Fruit fly (Drosophila melanogaster) whole organism, embryonic: ENCODE measurements around the gene upSET.

Experiments used
- Asciz ChIP-seq: fragments of 200-800 bp; sonication (Bioruptor generic); optimal IDR thresholded peaks from 2 replicates; lab custom pipeline; 2017; ENCODE audit warnings: missing biosample characterization, mild to moderate bottlenecking, missing genetic modification characterization, missing genetic modification reagents
- CG12071 ChIP-seq: fragments of 200-800 bp; sonication (Bioruptor generic); optimal IDR thresholded peaks from 3 replicates; lab custom pipeline; 2018; ENCODE audit warnings: missing biosample characterization, mild to moderate bottlenecking, missing genetic modification characterization
- CG13775 ChIP-seq: fragments of 200-800 bp; sonication (Bioruptor generic); optimal IDR thresholded peaks from 3 replicates; lab custom pipeline; 2017; ENCODE audit warnings: missing biosample characterization, mild to moderate bottlenecking, missing genetic modification characterization
- CG14710 ChIP-seq: fragments of 200-800 bp; sonication (Bioruptor generic); optimal IDR thresholded peaks from 3 replicates; lab custom pipeline; 2019; ENCODE audit warnings: missing biosample characterization, mild to moderate bottlenecking, missing genetic modification characterization, moderate library complexity
- CG15601 ChIP-seq: fragments of 200-800 bp; sonication (Bioruptor generic); optimal IDR thresholded peaks from 3 replicates; lab custom pipeline; 2019; ENCODE audit warnings: missing biosample characterization, mild to moderate bottlenecking, missing genetic modification characterization, moderate library complexity
- CG17359 ChIP-seq: fragments of 200-800 bp; sonication (Bioruptor generic); optimal IDR thresholded peaks from 3 replicates; lab custom pipeline; 2018; ENCODE audit warnings: missing biosample characterization, mild to moderate bottlenecking, missing genetic modification characterization, moderate library complexity
- CG18619 ChIP-seq: fragments of 200-800 bp; sonication (Bioruptor generic); optimal IDR thresholded peaks from 3 replicates; lab custom pipeline; 2017; ENCODE audit warnings: missing biosample characterization, mild to moderate bottlenecking, missing genetic modification characterization
- CG2199 ChIP-seq: fragments of 200-800 bp; sonication (Bioruptor generic); IDR thresholded peaks from 3 replicates; pipeline ENCODE4 v1.3.6; 2022; ENCODE audit warnings: missing biosample characterization, missing genetic modification characterization
- CG31365 ChIP-seq: fragments of 200-800 bp; sonication (Bioruptor generic); optimal IDR thresholded peaks from 2 replicates; lab custom pipeline; 2018; ENCODE audit warnings: missing biosample characterization, mild to moderate bottlenecking, missing genetic modification characterization
- CG3281 ChIP-seq: fragments of 200-800 bp; sonication (Bioruptor generic); optimal IDR thresholded peaks from 3 replicates; lab custom pipeline; 2017; ENCODE audit warnings: missing biosample characterization, mild to moderate bottlenecking, missing genetic modification characterization
- CG5245 ChIP-seq: fragments of 200-800 bp; sonication (Bioruptor generic); optimal IDR thresholded peaks from 3 replicates; lab custom pipeline; 2016; ENCODE audit warnings: missing biosample characterization, missing genetic modification characterization
- CG6175 ChIP-seq: fragments of 200-800 bp; sonication (Bioruptor generic); IDR thresholded peaks from 3 replicates; pipeline ENCODE4 v1.3.6; 2022; ENCODE audit warnings: missing biosample characterization, missing genetic modification characterization
- CG6654 ChIP-seq: fragments of 200-800 bp; sonication (Bioruptor generic); optimal IDR thresholded peaks from 2 replicates; lab custom pipeline; 2017; ENCODE audit warnings: missing biosample characterization, mild to moderate bottlenecking, missing genetic modification characterization
- CG7271 ChIP-seq: fragments of 200-800 bp; sonication (Bioruptor generic); optimal IDR thresholded peaks from 2 replicates; lab custom pipeline; 2018; ENCODE audit warnings: missing biosample characterization, mild to moderate bottlenecking, missing genetic modification characterization, moderate library complexity
- CG7556 ChIP-seq: fragments of 200-800 bp; sonication (Bioruptor generic); optimal IDR thresholded peaks from 2 replicates; lab custom pipeline; 2017; ENCODE audit warnings: missing biosample characterization, mild to moderate bottlenecking, missing genetic modification characterization
- CG7839 ChIP-seq: fragments of 200-800 bp; sonication (Bioruptor generic); optimal IDR thresholded peaks from 3 replicates; lab custom pipeline; 2018; ENCODE audit warnings: missing biosample characterization, mild to moderate bottlenecking, missing genetic modification characterization, moderate library complexity
- D19A ChIP-seq: fragments of 200-800 bp; optimal IDR thresholded peaks from 3 replicates; lab custom pipeline; 2019; ENCODE audit warnings: missing biosample characterization, mild to moderate bottlenecking, missing genetic modification characterization, moderate library complexity
- Dll ChIP-seq: fragments of 200-800 bp; sonication (Bioruptor generic); IDR thresholded peaks from 4 replicates; pipeline ENCODE4 v1.3.6; 2022; ENCODE audit warnings: missing biosample characterization, missing genetic modification characterization; ENCODE audit not compliant: partially characterized antibody
- Doc3 ChIP-seq: fragments of 200-800 bp; sonication (Bioruptor generic); IDR thresholded peaks from 3 replicates; pipeline ENCODE4 v1.3.6; 2022; ENCODE audit warnings: missing biosample characterization, missing genetic modification characterization; ENCODE audit not compliant: partially characterized antibody
- Dref ChIP-seq: fragments of 200-800 bp; sonication (Bioruptor generic); IDR thresholded peaks from 2 replicates; pipeline ENCODE4 v1.3.6; 2022; ENCODE audit warnings: missing biosample characterization, missing genetic modification characterization
- Ets65A ChIP-seq: fragments of 200-800 bp; sonication (Bioruptor generic); peaks from one replicate; lab custom pipeline; 2016; ENCODE audit warnings: missing biosample characterization, missing genetic modification characterization
- HLH4C ChIP-seq: fragments of 200-800 bp; sonication (Bioruptor generic); IDR thresholded peaks from 3 replicates; pipeline ENCODE4 v1.3.6; 2022; ENCODE audit warnings: missing biosample characterization, missing genetic modification characterization; ENCODE audit not compliant: partially characterized antibody
- Hmr ChIP-seq: fragments of 200-800 bp; sonication (Bioruptor generic); optimal IDR thresholded peaks from 3 replicates; lab custom pipeline; 2017; ENCODE audit warnings: mild to moderate bottlenecking, missing biosample characterization, missing genetic modification reagents, missing genetic modification characterization
- Hr51 ChIP-seq, 2 experiments: fragments of 200-800 bp; sonication (Bioruptor generic); optimal IDR thresholded peaks; 2 replicates in 1 of 2; 3 replicates in 1 of 2; lab custom pipeline; 2016 to 2018; ENCODE audit warnings: missing biosample characterization in 2 of 2, missing genetic modification characterization in 2 of 2, mild to moderate bottlenecking in 1 of 2, moderate library complexity in 1 of 2
- Hsf ChIP-seq: fragments of 200-800 bp; sonication (Bioruptor generic); optimal IDR thresholded peaks from 3 replicates; lab custom pipeline; 2016; ENCODE audit warnings: missing biosample characterization, missing genetic modification characterization
- Max ChIP-seq: fragments of 200-800 bp; sonication (Bioruptor generic); optimal IDR thresholded peaks from 2 replicates; lab custom pipeline; 2016; ENCODE audit warnings: missing biosample characterization, mild to moderate bottlenecking, missing genetic modification characterization
- Meics ChIP-seq: fragments of 200-800 bp; sonication (Bioruptor generic); optimal IDR thresholded peaks from 2 replicates; lab custom pipeline; 2017; ENCODE audit warnings: missing biosample characterization, mild to moderate bottlenecking, missing genetic modification characterization
- Oli ChIP-seq: fragments of 200-800 bp; sonication (Bioruptor generic); optimal IDR thresholded peaks from 2 replicates; lab custom pipeline; 2018; ENCODE audit warnings: missing biosample characterization, mild to moderate bottlenecking, missing genetic modification characterization, moderate library complexity
- Pdp1 ChIP-seq, 2 experiments: fragments of 200-800 bp; sonication (Bioruptor generic); optimal IDR thresholded peaks; 3 replicates each; lab custom pipeline; 2016; ENCODE audit warnings: missing biosample characterization in 2 of 2, missing genetic modification characterization in 2 of 2, mild to moderate bottlenecking in 1 of 2, moderate library complexity in 1 of 2
- Rfx ChIP-seq: fragments of 200-800 bp; sonication (Bioruptor generic); IDR thresholded peaks from 2 replicates; pipeline ENCODE4 v1.3.6; 2022; ENCODE audit warnings: missing biosample characterization, missing genetic modification characterization
- ac ChIP-seq: fragments of 200-800 bp; sonication (Bioruptor generic); optimal IDR thresholded peaks from 3 replicates; lab custom pipeline; 2017; ENCODE audit warnings: missing biosample characterization, mild to moderate bottlenecking, missing genetic modification characterization
- ci ChIP-seq: fragments of 200-800 bp; sonication (Bioruptor generic); IDR thresholded peaks from 3 replicates; pipeline ENCODE4 v1.3.6; 2022; ENCODE audit warnings: missing biosample characterization, missing genetic modification characterization
- dysf ChIP-seq: fragments of 200-800 bp; sonication (Bioruptor generic); IDR thresholded peaks from 3 replicates; pipeline ENCODE4 v1.3.6; 2022; ENCODE audit warnings: missing biosample characterization, missing genetic modification characterization
- en ChIP-seq: fragments of 200-800 bp; sonication (Bioruptor generic); optimal IDR thresholded peaks from 2 replicates; lab custom pipeline; 2016; ENCODE audit warnings: missing biosample characterization, missing genetic modification characterization
- exex ChIP-seq: fragments of 200-800 bp; sonication (Bioruptor generic); optimal IDR thresholded peaks from 4 replicates; lab custom pipeline; 2018; ENCODE audit warnings: missing biosample characterization, mild to moderate bottlenecking, missing genetic modification characterization, moderate library complexity
- gem ChIP-seq: fragments of 200-800 bp; sonication (Bioruptor generic); optimal IDR thresholded peaks from 2 replicates; lab custom pipeline; 2019; ENCODE audit warnings: missing biosample characterization, mild to moderate bottlenecking, missing genetic modification characterization, moderate library complexity
- her ChIP-seq: fragments of 200-800 bp; sonication (Bioruptor generic); optimal IDR thresholded peaks from 2 replicates; lab custom pipeline; 2016; ENCODE audit warnings: missing biosample characterization, missing genetic modification characterization
- knrl ChIP-seq: fragments of 200-800 bp; sonication (Bioruptor generic); IDR thresholded peaks from 3 replicates; pipeline ENCODE4 v1.3.6; 2022; ENCODE audit warnings: missing biosample characterization, missing genetic modification characterization; ENCODE audit not compliant: partially characterized antibody
- lab ChIP-seq: fragments of 200-800 bp; sonication (Bioruptor generic); optimal IDR thresholded peaks from 3 replicates; lab custom pipeline; 2017; ENCODE audit warnings: missing biosample characterization, missing genetic modification characterization, mild to moderate bottlenecking, moderate library complexity, missing genetic modification reagents
- lilli ChIP-seq: fragments of 200-800 bp; sonication (Bioruptor generic); optimal IDR thresholded peaks from 3 replicates; lab custom pipeline; 2016; ENCODE audit warnings: missing biosample characterization, missing genetic modification characterization
- nau ChIP-seq: fragments of 200-800 bp; sonication (Bioruptor generic); optimal IDR thresholded peaks from 3 replicates; lab custom pipeline; 2017; ENCODE audit warnings: missing biosample characterization, mild to moderate bottlenecking, missing genetic modification characterization, missing genetic modification reagents
- odd ChIP-seq: fragments of 200-800 bp; sonication (Bioruptor generic); optimal IDR thresholded peaks from 2 replicates; lab custom pipeline; 2017; ENCODE audit warnings: missing biosample characterization, mild to moderate bottlenecking, missing genetic modification characterization
- pzg ChIP-seq: fragments of 200-800 bp; sonication (Bioruptor generic); optimal IDR thresholded peaks from 3 replicates; lab custom pipeline; 2018; ENCODE audit warnings: missing biosample characterization, mild to moderate bottlenecking, missing genetic modification characterization, moderate library complexity
- sug ChIP-seq: fragments of 200-800 bp; optimal IDR thresholded peaks from 2 replicates; lab custom pipeline; 2019; ENCODE audit warnings: missing biosample characterization, mild to moderate bottlenecking, missing genetic modification characterization, moderate library complexity
- tna ChIP-seq: fragments of 200-800 bp; sonication (Bioruptor generic); IDR thresholded peaks from 2 replicates; pipeline ENCODE4 v1.3.6; 2022; ENCODE audit warnings: missing biosample characterization, missing genetic modification characterization; ENCODE audit not compliant: partially characterized antibody
- toy ChIP-seq: fragments of 200-800 bp; sonication (Bioruptor generic); IDR thresholded peaks from 2 replicates; pipeline ENCODE4 v1.3.6; 2022; ENCODE audit warnings: missing biosample characterization, missing genetic modification characterization
- tup ChIP-seq: fragments of 200-800 bp; sonication (Bioruptor generic); optimal IDR thresholded peaks from 2 replicates; lab custom pipeline; 2016; ENCODE audit warnings: missing biosample characterization, mild to moderate bottlenecking, missing genetic modification characterization, moderate library complexity
- wdn ChIP-seq: fragments of 200-800 bp; sonication (Bioruptor generic); IDR thresholded peaks from 2 replicates; pipeline ENCODE4 v1.3.6; 2022; ENCODE audit warnings: missing biosample characterization, missing genetic modification characterization
- z ChIP-seq: fragments of 200-800 bp; sonication (Bioruptor generic); IDR thresholded peaks from 3 replicates; pipeline ENCODE4 v1.3.6; 2022; ENCODE audit warnings: missing biosample characterization, missing genetic modification characterization
- zf30C ChIP-seq: fragments of 200-800 bp; sonication (Bioruptor generic); optimal IDR thresholded peaks from 3 replicates; lab custom pipeline; 2018; ENCODE audit warnings: missing biosample characterization, mild to moderate bottlenecking, missing genetic modification characterization
- zfh1 ChIP-seq: fragments of 200-800 bp; sonication (Bioruptor generic); IDR thresholded peaks from 3 replicates; pipeline ENCODE4 v1.3.6; 2022; ENCODE audit warnings: missing biosample characterization, missing genetic modification characterization

Gene upSET

DNA sequence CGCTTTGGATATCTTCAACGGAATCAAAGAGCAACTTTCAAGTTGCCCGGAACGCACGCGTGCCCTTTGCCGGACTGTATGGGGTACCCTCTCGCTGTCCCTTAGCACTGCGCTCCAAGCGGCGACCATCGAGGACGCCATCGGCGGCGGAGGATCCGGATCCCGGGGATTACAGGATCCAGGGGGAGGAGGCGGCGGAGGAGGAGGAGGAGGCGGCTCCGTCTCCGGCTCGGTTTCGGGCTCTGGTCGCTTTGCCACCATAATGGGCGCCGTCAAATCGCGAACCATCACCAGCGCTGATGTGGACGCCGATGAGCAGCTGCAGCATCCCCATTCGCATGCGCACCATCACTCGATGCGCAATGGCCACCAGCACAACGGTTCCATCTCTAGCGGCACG lies 51.9 kb downstream of the upSET start (continued):
- no peak for TF ChIP-seq HLH4C (GFP tag; lab: Robert Waterston, UW)
- TF ChIP-seq CG17359: no peak
- no peak for TF ChIP-seq knrl
- TF ChIP-seq ci (GFP tag; lab: Robert Waterston, UW): no peak
- TF ChIP-seq CG6175 (GFP tag; lab: Robert Waterston, UW): no peak
- no peak for TF ChIP-seq CG7271
- no peak for TF ChIP-seq her
- TF ChIP-seq CG12071 (GFP tag; lab: Kevin White, UChicago): no peak
- TF ChIP-seq Doc3 (GFP tag; lab: Robert Waterston, UW): no peak
- no peak for TF ChIP-seq pzg
- no peak for TF ChIP-seq nau (GFP tag; lab: Kevin White, UChicago)
- TF ChIP-seq Pdp1 (GFP tag; optimal IDR thresholded peaks at IDR 0.05; lab: Kevin White, UChicago): no peak
- no peak for TF ChIP-seq exex
- no peak for TF ChIP-seq toy
- no peak for TF ChIP-seq en
- 0 out of 3 replicates have a peak, but pooled peaks have one; percentile 28 for TF ChIP-seq dysf (GFP tag; lab: Robert Waterston, UW)
- no peak for TF ChIP-seq CG5245
- peak; percentile 30; the same call in 1 of the 2 replicates for TF ChIP-seq Rfx (GFP tag; lab: Robert Waterston, UW)
- TF ChIP-seq tna: no peak
- TF ChIP-seq zfh1 (GFP tag; lab: Robert Waterston, UW): no peak
- TF ChIP-seq zf30C (GFP tag; lab: Kevin White, UChicago): no peak
- no peak for TF ChIP-seq wdn (GFP tag; lab: Robert Waterston, UW)
- no peak for TF ChIP-seq CG2199 (GFP tag; lab: Robert Waterston, UW)
- no peak for TF ChIP-seq sug (tag; lab: Kevin White, UChicago)
- no peak for TF ChIP-seq Dref
- TF ChIP-seq tup: no peak
- TF ChIP-seq CG14710 (tag; lab: Kevin White, UChicago): no peak
- TF ChIP-seq Max (GFP tag; lab: Kevin White, UChicago): no peak
- no peak for TF ChIP-seq ac (GFP tag; lab: Kevin White, UChicago)
- no peak for TF ChIP-seq CG31365 (tag; lab: Kevin White, UChicago)

DNA sequence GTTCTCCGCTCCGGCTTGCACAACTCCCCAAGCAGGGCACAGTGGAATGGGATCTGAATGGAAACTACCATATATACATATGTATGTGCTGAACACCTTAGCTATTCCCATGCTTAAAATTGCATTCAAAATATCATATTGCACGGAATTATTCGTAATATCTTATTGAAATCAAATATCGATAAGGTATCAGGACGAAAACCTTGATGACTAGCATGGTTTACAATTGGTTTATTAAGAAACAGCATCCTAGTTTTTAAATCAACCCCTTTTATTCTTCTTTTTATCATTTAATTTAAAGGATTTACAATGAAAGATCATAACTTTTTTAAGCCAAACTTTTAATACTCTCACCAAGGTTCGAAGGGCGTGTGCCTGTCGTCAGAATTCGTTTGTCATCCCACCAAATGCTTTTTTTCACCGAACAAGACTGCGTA lies 53.4 kb downstream of the upSET start:
- peak; percentile 35 for TF ChIP-seq CG7556
- peak; percentile 49 for TF ChIP-seq Meics (GFP tag; lab: Kevin White, UChicago)
- peak; percentile 21 for TF ChIP-seq CG13775 (GFP tag; lab: Kevin White, UChicago)
- peak; percentile 41 for TF ChIP-seq gem (tag; lab: Kevin White, UChicago)
- peak; percentile 32 for TF ChIP-seq lab (GFP tag; lab: Kevin White, UChicago)
- no peak for TF ChIP-seq CG15601 (tag; lab: Kevin White, UChicago)
- peak; percentile 5 for TF ChIP-seq Asciz (GFP tag; lab: Kevin White, UChicago)
- peak; percentile 38 for TF ChIP-seq CG7839
- TF ChIP-seq Hmr (GFP tag; lab: Kevin White, UChicago): peak; percentile 12
- TF ChIP-seq Pdp1 (GFP tag; optimal IDR thresholded peaks at IDR 0.05; lab: Kevin White, UChicago): peak in 1 of 2 experiments; percentile 6
- TF ChIP-seq Hsf (GFP tag; lab: Kevin White, UChicago): peak; percentile 33
- peak; percentile 39 for TF ChIP-seq Oli (tag; lab: Kevin White, UChicago)
- TF ChIP-seq CG3281 (GFP tag; lab: Kevin White, UChicago): peak; percentile 45
- peak; percentile 75 for TF ChIP-seq Ets65A (GFP tag; lab: Kevin White, UChicago)
- TF ChIP-seq lilli (GFP tag; lab: Kevin White, UChicago): peak; percentile 39
- peak; percentile 17 for TF ChIP-seq CG18619 (GFP tag; lab: Kevin White, UChicago)
- TF ChIP-seq Max (GFP tag; lab: Kevin White, UChicago): peak; percentile 2
- 0 out of 4 replicates have a peak, but pooled peaks have one; percentile 6 for TF ChIP-seq Dll (GFP tag; lab: Robert Waterston, UW)
- peak; percentile 18 for TF ChIP-seq CG6654
- TF ChIP-seq z: no peak
- TF ChIP-seq odd (GFP tag; lab: Kevin White, UChicago): no peak
- TF ChIP-seq D19A (tag; lab: Kevin White, UChicago): peak; percentile 51
- peak in 1 of 2 experiments; percentile 7 for TF ChIP-seq Hr51 (GFP tag; optimal IDR thresholded peaks at IDR 0.05; lab: Kevin White, UChicago)
